Worm (Caenorhabditis elegans): ENCODE measurements around the gene T05A8.8.

DNA sequence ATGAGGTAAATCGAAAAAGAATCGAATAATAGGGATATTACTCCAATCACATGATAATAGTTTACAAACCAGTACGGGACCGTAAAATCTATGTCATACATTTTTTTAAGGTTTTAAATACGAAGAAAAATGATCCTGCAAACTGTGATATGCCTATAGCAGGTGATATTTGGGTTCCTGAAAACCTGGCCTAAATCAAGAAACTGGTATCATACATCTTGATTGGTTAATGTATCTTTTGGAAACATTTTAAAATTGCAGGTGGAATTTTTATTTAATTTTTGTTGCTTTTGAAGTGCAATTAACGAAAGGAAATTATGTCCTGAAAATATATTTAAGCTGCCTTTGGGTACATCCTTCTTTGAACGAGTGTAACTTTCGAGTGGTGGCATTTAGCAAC, 36.2 kb upstream of the T05A8.8 start, which contains the start of gene sri-61:
- TF ChIP-seq dao-5 (tag; optimal IDR thresholded peaks at IDR 0.05) (no peak), him-1 (tag; optimal IDR thresholded peaks at IDR 0.05) (no peak), W03F9.2 (tag; optimal IDR thresholded peaks at IDR 0.05) (no peak)

All from whole organism, L4/young adult.